Worm (Caenorhabditis elegans): ENCODE data around the gene C45G9.9.

DNA sequence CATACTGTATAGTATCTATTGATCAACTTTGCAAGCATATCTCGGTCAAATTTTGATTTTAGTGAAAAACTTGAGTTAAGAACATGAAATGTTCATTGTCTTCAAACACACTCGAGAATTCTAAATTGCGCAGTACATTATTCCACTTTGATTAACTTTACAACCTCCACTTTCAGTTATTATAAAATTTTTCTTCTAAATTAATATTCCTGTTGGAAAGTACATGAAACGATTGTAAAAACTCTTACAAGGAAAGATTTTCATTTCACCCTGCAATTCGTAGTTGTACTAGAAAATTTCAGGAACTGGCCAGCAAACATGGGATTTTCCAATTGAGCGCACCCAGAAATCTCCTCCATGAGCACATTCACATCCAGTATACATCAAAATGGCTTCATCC lies 10.9 kb downstream of the C45G9.9 start, which contains the start of gene C45G9.14:
- TF ChIP-seq fos-1 (tag; optimal IDR thresholded peaks at IDR 0.05): no peak
- no peak for TF ChIP-seq ceh-82 (tag; optimal IDR thresholded peaks at IDR 0.05)
- no peak for TF ChIP-seq lin-39 (tag; optimal IDR thresholded peaks at IDR 0.05)
- no peak for TF ChIP-seq nhr-76 (tag; optimal IDR thresholded peaks at IDR 0.05)
- TF ChIP-seq R02D3.7 (tag; optimal IDR thresholded peaks at IDR 0.05): no peak
- no peak for TF ChIP-seq ama-1 (optimal IDR thresholded peaks at IDR 0.05)
- TF ChIP-seq sea-2 (GFP tag; optimal IDR thresholded peaks at IDR 0.05): no peak
- no peak for TF ChIP-seq ceh-9 (tag; optimal IDR thresholded peaks at IDR 0.05)
- no peak for TF ChIP-seq ceh-28 (tag; optimal IDR thresholded peaks at IDR 0.05)
- no peak for TF ChIP-seq jun-1 (tag; optimal IDR thresholded peaks at IDR 0.05)

Data from whole organism, L3 larva.